Fruit fly (Drosophila melanogaster): ENCODE data around the gene Octalpha2R.

DNA sequence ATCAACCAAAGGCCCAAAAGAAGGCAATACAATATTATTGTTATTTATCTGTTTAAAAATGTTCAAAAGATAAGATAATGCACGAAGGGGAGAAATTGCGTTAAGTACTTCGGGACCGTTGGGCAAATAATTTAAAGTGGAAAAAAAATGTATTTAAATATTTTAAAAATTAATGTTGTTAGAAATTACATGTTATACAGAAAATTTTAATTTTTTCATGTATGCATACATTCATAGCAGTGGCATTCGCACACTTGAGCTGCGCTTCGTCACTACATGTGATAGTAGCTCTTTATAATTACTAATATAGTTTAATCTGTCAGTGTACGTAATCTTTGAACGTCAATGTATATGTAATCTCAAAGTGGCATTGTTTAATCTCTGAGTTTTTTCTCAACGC, 46.2 kb upstream of the Octalpha2R start:
- no peak for TF ChIP-seq dsx (GFP tag; optimal IDR thresholded peaks at IDR 0.05; ENCODE audit: poor library complexity, severe bottlenecking)
- TF ChIP-seq Sox15 (GFP tag; optimal IDR thresholded peaks at IDR 0.05) = no peak
- TF ChIP-seq eg (GFP tag; IDR thresholded peaks at IDR 0.05) = no peak
- TF ChIP-seq CG32006 (GFP tag; optimal IDR thresholded peaks at IDR 0.05) = no peak
